Fruit fly (Drosophila melanogaster) whole organism, pupa: ENCODE data around the gene bcd.
A peak's percentile ranks its signal among the peaks of the same experiment; 100 is the strongest.

Source experiments
- CG10348 ChIP-seq: fragments of 200-800 bp; sonication (Bioruptor generic); IDR thresholded peaks from 2 replicates; pipeline ENCODE4 v1.3.6; 2022; ENCODE audit warnings: missing biosample characterization, missing genetic modification characterization
- CG12605 ChIP-seq: fragments of 200-800 bp; sonication (Bioruptor generic); IDR thresholded peaks from 2 replicates; pipeline ENCODE4 v1.3.6; 2022; ENCODE audit warnings: missing biosample characterization, missing genetic modification characterization
- CG13204 ChIP-seq: fragments of 200-800 bp; sonication (Bioruptor generic); optimal IDR thresholded peaks from 2 replicates; lab custom pipeline; 2018; ENCODE audit warnings: missing biosample characterization, mild to moderate bottlenecking, missing genetic modification characterization, moderate library complexity
- CG14655 ChIP-seq: fragments of 200-800 bp; sonication (Bioruptor generic); optimal IDR thresholded peaks from 3 replicates; lab custom pipeline; 2017; ENCODE audit warnings: mild to moderate bottlenecking, missing biosample characterization, missing genetic modification reagents, missing genetic modification characterization
- CG15710 ChIP-seq: fragments of 200-800 bp; sonication (Bioruptor generic); optimal IDR thresholded peaks from 2 replicates; lab custom pipeline; 2018; ENCODE audit warnings: missing biosample characterization, mild to moderate bottlenecking, missing genetic modification characterization, moderate library complexity
- CG17806 ChIP-seq: fragments of 200-800 bp; sonication (Bioruptor generic); optimal IDR thresholded peaks from 2 replicates; lab custom pipeline; 2018; ENCODE audit warnings: missing biosample characterization, mild to moderate bottlenecking, missing genetic modification characterization, moderate library complexity
- CG32121 ChIP-seq: fragments of 200-800 bp; sonication (Bioruptor generic); IDR thresholded peaks from 2 replicates; pipeline ENCODE4 v1.3.6; 2022; ENCODE audit warnings: missing biosample characterization, missing genetic modification characterization
- CG34367 ChIP-seq: fragments of 200-800 bp; sonication (Bioruptor generic); optimal IDR thresholded peaks from 2 replicates; lab custom pipeline; 2018; ENCODE audit warnings: missing biosample characterization, mild to moderate bottlenecking, missing genetic modification characterization
- CG4496 ChIP-seq: fragments of 200-800 bp; sonication (Bioruptor generic); IDR thresholded peaks from 3 replicates; pipeline ENCODE4 v1.3.6; 2022; ENCODE audit warnings: missing biosample characterization, missing genetic modification characterization
- CG8159 ChIP-seq: fragments of 200-800 bp; sonication (Bioruptor generic); optimal IDR thresholded peaks from 3 replicates; lab custom pipeline; 2018; ENCODE audit warnings: missing biosample characterization, mild to moderate bottlenecking, missing genetic modification characterization, moderate library complexity
- CG8301 ChIP-seq: fragments of 200-800 bp; sonication (Bioruptor generic); optimal IDR thresholded peaks from 2 replicates; lab custom pipeline; 2018; ENCODE audit warnings: missing biosample characterization, mild to moderate bottlenecking, missing genetic modification characterization
- CG9948 ChIP-seq: fragments of 200-800 bp; sonication (Bioruptor generic); optimal IDR thresholded peaks from 2 replicates; lab custom pipeline; 2018; ENCODE audit warnings: missing biosample characterization, mild to moderate bottlenecking, missing genetic modification characterization, moderate library complexity
- D1 ChIP-seq: fragments of 200-800 bp; sonication (Bioruptor generic); optimal IDR thresholded peaks from 2 replicates; lab custom pipeline; 2018; ENCODE audit warnings: missing biosample characterization, mild to moderate bottlenecking, missing genetic modification characterization, moderate library complexity
- EcR ChIP-seq: fragments of 200-800 bp; sonication (Bioruptor generic); optimal IDR thresholded peaks from 3 replicates; lab custom pipeline; 2019; ENCODE audit warnings: missing biosample characterization, missing genetic modification characterization, mild to moderate bottlenecking, moderate library complexity, missing genetic modification reagents
- Ets98B ChIP-seq: fragments of 200-800 bp; sonication (Bioruptor generic); IDR thresholded peaks from 2 replicates; pipeline ENCODE4 v1.3.6; 2022; ENCODE audit warnings: missing biosample characterization, missing genetic modification characterization
- Pif1A ChIP-seq: fragments of 200-800 bp; sonication (Bioruptor generic); optimal IDR thresholded peaks from 3 replicates; lab custom pipeline; 2016; ENCODE audit warnings: missing biosample characterization, missing genetic modification characterization
- Pif1B ChIP-seq: fragments of 200-800 bp; sonication (Bioruptor generic); optimal IDR thresholded peaks from 3 replicates; lab custom pipeline; 2016; ENCODE audit warnings: missing biosample characterization, missing genetic modification characterization
- Snoo ChIP-seq: fragments of 200-800 bp; sonication (Bioruptor generic); optimal IDR thresholded peaks from 3 replicates; lab custom pipeline; 2017; ENCODE audit warnings: missing biosample characterization, mild to moderate bottlenecking, missing genetic modification characterization, inconsistent platforms
- fd96Ca ChIP-seq: fragments of 200-800 bp; sonication (Bioruptor generic); IDR thresholded peaks from 3 replicates; pipeline ENCODE4 v1.3.6; 2022; ENCODE audit warnings: missing biosample characterization, missing genetic modification characterization
- gl ChIP-seq: fragments of 200-800 bp; sonication (Bioruptor generic); optimal IDR thresholded peaks from 2 replicates; lab custom pipeline; 2018; ENCODE audit warnings: missing biosample characterization, mild to moderate bottlenecking, missing genetic modification characterization
- rn ChIP-seq: fragments of 200-800 bp; sonication (Bioruptor generic); IDR thresholded peaks from 2 replicates; pipeline ENCODE4 v1.3.6; 2022; ENCODE audit warnings: missing biosample characterization, missing genetic modification characterization

Gene bcd

DNA sequence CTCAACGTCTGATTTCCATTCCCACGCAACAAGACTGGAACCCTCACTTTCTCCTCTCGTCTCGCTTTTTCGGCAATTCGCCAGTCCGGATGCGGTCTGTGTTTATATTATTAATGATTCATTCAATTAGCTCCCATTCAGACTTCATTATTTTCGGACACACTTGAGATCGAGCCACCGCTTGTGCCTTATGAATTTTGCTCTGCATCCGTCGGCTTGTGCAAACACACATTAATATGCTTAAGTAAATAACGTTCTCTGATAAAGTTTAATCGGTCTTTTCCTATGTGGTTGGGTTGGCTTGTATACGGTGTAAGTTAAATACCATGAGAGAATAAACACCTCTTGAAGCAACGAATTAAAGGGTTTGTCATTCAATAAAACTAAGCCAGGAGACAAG lies 5.6 kb upstream of the bcd start:
- no peak for TF ChIP-seq CG4496 (GFP tag; lab: Robert Waterston, UW)
- TF ChIP-seq CG15710 = no peak
- TF ChIP-seq CG8301 (tag; lab: Kevin White, UChicago) = no peak
- TF ChIP-seq EcR (GFP tag; lab: Kevin White, UChicago) = no peak
- TF ChIP-seq Ets98B (GFP tag; lab: Robert Waterston, UW) = no peak
- no peak for TF ChIP-seq Pif1A (GFP tag; lab: Kevin White, UChicago)
- no peak for TF ChIP-seq CG17806 (tag; lab: Kevin White, UChicago)
- TF ChIP-seq CG34367 = no peak
- TF ChIP-seq CG9948 = no peak

DNA sequence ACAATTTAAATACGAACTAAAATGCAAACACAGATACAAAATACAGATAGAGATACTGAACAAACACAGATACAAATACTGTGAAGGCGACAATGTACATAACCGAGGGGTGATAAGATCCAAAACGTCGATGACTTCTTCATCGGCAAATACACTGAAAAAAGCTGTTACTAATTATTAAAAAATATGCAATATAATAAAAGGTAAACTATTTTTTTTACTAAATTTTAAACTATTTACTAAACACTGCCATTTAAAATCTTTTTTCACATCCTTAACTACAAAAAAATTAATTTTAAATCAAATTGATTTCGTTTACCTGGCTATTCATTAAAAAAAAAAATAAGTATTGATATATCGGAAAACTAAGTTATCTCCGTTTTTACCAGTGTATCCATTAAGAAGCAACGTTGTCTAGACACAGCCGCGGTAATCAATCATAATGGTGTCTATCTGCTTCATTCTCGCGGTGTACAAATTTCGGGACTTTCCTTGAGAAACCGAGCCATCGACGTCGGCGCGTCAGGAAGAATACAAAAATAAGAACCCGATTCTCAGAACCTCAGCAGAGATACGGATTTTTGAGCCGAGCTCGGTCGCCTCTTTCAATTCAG lies 3.6 kb upstream of the bcd start:
- TF ChIP-seq CG14655 (GFP tag; lab: Kevin White, UChicago) (peak; percentile 77), CG17806 (tag; lab: Kevin White, UChicago) (peak; percentile 70), CG32121 (GFP tag; lab: Robert Waterston, UW) (peak; percentile 35; the same call in 1 of the 2 replicates), CG10348 (GFP tag; lab: Robert Waterston, UW) (no peak), gl (tag; lab: Kevin White, UChicago) (peak; percentile 26), CG34367 (peak; percentile 64), CG13204 (GFP tag; lab: Kevin White, UChicago) (no peak), EcR (GFP tag; lab: Kevin White, UChicago) (peak; percentile 76), Pif1B (GFP tag; lab: Kevin White, UChicago) (no peak), CG8159 (peak; percentile 88), rn (no peak), fd96Ca (no peak), Snoo (tag; lab: Kevin White, UChicago) (peak; percentile 77), Pif1A (GFP tag; lab: Kevin White, UChicago) (peak; percentile 9), CG8301 (tag; lab: Kevin White, UChicago) (peak; percentile 67), CG4496 (GFP tag; lab: Robert Waterston, UW) (no peak), CG9948 (peak; percentile 82), Ets98B (GFP tag; lab: Robert Waterston, UW) (no peak), CG15710 (peak; percentile 83), D1 (tag; lab: Kevin White, UChicago) (peak; percentile 23), CG12605 (GFP tag; lab: Robert Waterston, UW) (no peak)

DNA sequence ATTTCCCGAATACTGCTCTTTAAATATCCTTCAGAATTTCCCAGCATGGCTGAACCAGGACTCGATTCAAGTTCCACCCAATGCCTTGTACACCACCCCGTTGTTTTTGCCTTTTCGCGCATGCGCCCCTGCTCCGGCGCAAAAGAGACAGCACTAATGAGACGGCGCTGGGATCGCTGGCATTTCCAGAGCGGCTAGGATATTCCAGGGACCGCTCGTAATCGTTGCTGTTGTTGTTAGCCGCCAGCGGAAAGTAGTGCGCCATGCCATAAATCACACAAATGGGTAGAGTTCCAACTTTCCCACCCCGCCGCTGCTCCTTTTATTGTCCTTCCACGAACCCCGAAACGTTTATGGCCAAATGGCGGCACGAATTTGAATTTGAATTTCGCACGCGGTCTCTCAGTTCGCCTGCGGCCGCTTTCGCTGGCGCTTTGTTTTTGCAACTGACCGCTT lies 3.0 kb upstream of the bcd start, which contains the start of gene Ama:
Gene Ama (plus strand): TSS at position 406 of the 456 bp plus-strand sequence.
- TF ChIP-seq CG8159 = no peak
- no peak for TF ChIP-seq CG34367
- TF ChIP-seq Ets98B (GFP tag; lab: Robert Waterston, UW) = no peak
- TF ChIP-seq CG17806 (tag; lab: Kevin White, UChicago) = no peak

DNA sequence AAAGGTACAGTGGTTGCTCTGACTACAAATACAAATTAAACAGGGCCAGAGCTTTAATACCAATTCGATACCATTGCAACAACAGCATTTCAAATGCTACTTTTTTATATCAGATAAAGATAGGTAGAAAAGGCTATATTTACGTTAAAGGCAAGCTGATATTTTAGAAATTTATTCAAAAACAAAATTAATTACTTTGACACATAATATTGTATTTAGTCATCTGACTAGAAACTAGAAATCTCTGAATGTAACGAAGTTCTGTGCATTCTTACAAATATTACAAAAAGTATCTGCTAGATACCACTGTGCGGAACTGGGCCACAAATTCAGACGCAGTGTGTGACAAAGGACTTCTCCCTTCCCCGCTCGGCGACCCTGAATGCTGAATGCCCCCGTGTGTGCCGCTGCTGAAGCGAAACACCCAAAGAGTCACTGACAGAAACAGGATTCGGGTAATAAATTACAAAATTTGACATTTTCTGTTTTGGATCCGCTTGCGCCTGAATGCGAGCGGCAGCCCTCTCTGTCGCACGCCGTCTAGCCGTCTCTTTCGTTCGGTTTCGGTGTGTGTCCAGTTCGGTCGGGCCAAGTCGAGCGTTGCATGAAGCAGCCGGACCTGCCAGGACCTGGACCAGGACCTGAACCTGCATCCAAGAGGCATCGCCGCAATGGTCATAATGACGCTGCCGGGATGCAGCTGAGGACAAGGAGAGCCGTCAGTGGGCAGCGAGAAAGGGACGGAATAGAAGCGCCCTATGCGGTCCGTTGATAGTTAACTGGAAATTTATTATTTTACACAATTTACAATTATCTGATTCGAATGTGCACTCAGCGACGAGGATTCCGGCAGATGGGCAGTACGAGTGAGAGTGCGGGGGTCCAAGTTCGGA lies 1.7 kb upstream of the bcd start:
- TF ChIP-seq CG17806 (tag; lab: Kevin White, UChicago) = peak; percentile 45
- TF ChIP-seq CG9948 = peak; percentile 32
- peak; percentile 59 for TF ChIP-seq CG15710
- peak; percentile 16 for TF ChIP-seq CG34367
- TF ChIP-seq CG14655 (GFP tag; lab: Kevin White, UChicago) = no peak
- TF ChIP-seq Ets98B (GFP tag; lab: Robert Waterston, UW) = no peak
- TF ChIP-seq CG8159 = peak; percentile 65
- peak; percentile 18 for TF ChIP-seq Snoo (tag; lab: Kevin White, UChicago)
- no peak for TF ChIP-seq CG8301 (tag; lab: Kevin White, UChicago)
- TF ChIP-seq Pif1A (GFP tag; lab: Kevin White, UChicago) = no peak
- TF ChIP-seq CG10348 (GFP tag; lab: Robert Waterston, UW) = no peak

DNA sequence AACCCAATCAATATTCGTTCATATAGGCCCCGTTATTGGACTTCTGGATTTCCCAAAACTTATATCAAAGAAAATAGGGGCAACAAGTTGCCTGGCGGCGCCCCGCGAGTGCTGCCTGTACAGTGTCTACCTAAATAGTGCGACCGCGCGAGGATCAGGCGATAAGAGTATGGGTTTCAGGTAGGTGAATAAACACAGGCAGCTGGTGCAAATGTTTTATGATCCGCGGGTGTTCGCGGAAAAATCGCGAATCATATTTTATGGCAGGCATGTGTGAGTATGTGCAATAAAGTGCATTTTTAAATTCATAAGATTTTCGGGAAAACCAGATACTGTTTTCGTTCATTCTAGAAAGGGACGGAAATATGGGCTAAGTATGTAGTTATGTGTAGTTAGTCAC lies 3.8 kb downstream of the bcd start:
- TF ChIP-seq Pif1A (GFP tag; lab: Kevin White, UChicago) (no peak), Pif1B (GFP tag; lab: Kevin White, UChicago) (no peak), CG34367 (no peak), CG9948 (no peak), CG10348 (GFP tag; lab: Robert Waterston, UW) (no peak), CG14655 (GFP tag; lab: Kevin White, UChicago) (no peak), gl (tag; lab: Kevin White, UChicago) (no peak), rn (no peak), CG17806 (tag; lab: Kevin White, UChicago) (no peak)
